Worm (Caenorhabditis elegans): Measurements from ENCODE around the gene rpn-7.

rpn-7 gene

ce11 chrIV:9319080-9319479 is 2.6 kb downstream of the rpn-7 start, which contains the start of the genes F49C12.11 and nemt-1:
TSS of gene F49C12.11 (plus strand) at chrIV:9319380.
TSS of gene nemt-1 (minus strand) at chrIV:9319439.
- TF ChIP-seq hnd-1 (tag; optimal IDR thresholded peaks at IDR 0.05): no peak
- TF ChIP-seq ets-7 (tag; optimal IDR thresholded peaks at IDR 0.05): no peak
- TF ChIP-seq ama-1 (optimal IDR thresholded peaks at IDR 0.05): no peak
- no peak for TF ChIP-seq tbx-11 (GFP tag; IDR thresholded peaks at IDR 0.05)
- TF ChIP-seq ceh-13 (GFP tag; optimal IDR thresholded peaks at IDR 0.05): no peak
- TF ChIP-seq hmbx-1 (tag; optimal IDR thresholded peaks at IDR 0.05): no peak
- TF ChIP-seq tbx-37 (GFP tag; conservative IDR thresholded peaks at IDR 0.05): no peak
- TF ChIP-seq pes-1 (GFP tag; IDR thresholded peaks at IDR 0.05): no peak
- TF ChIP-seq hmg-4 (GFP tag; optimal IDR thresholded peaks at IDR 0.05): no peak
- TF ChIP-seq ceh-36 (tag; optimal IDR thresholded peaks at IDR 0.05): no peak
- no peak for TF ChIP-seq scrt-1 (GFP tag; IDR thresholded peaks at IDR 0.05)
- no peak for TF ChIP-seq B0310.2 (tag; optimal IDR thresholded peaks at IDR 0.05)
- no peak for TF ChIP-seq aly-1 (tag; optimal IDR thresholded peaks at IDR 0.05)
- no peak for TF ChIP-seq F13C5.2 (tag; optimal IDR thresholded peaks at IDR 0.05)

ce11 chrIV:9320023-9320422 is 3.6 kb downstream of the rpn-7 start:
- TF ChIP-seq flt-1 (GFP tag; IDR thresholded peaks at IDR 0.05) (no peak), tbx-37 (GFP tag; conservative IDR thresholded peaks at IDR 0.05) (no peak), tbx-11 (GFP tag; IDR thresholded peaks at IDR 0.05) (no peak), ceh-13 (GFP tag; optimal IDR thresholded peaks at IDR 0.05) (no peak), B0310.2 (tag; optimal IDR thresholded peaks at IDR 0.05) (no peak)

- TF ChIP-seq tbx-11 (GFP tag; IDR thresholded peaks at IDR 0.05): no peak
- TF ChIP-seq ceh-36 (tag; optimal IDR thresholded peaks at IDR 0.05): no peak
- no peak for TF ChIP-seq tra-4 (tag; optimal IDR thresholded peaks at IDR 0.05)
- TF ChIP-seq ceh-13 (GFP tag; optimal IDR thresholded peaks at IDR 0.05): no peak
- TF ChIP-seq ama-1 (optimal IDR thresholded peaks at IDR 0.05): no peak
- TF ChIP-seq hnd-1 (tag; optimal IDR thresholded peaks at IDR 0.05): no peak
- TF ChIP-seq hmbx-1 (tag; optimal IDR thresholded peaks at IDR 0.05): no peak
- TF ChIP-seq aly-1 (tag; optimal IDR thresholded peaks at IDR 0.05): no peak
- TF ChIP-seq scrt-1 (GFP tag; IDR thresholded peaks at IDR 0.05): no peak
- no peak for TF ChIP-seq B0310.2 (tag; optimal IDR thresholded peaks at IDR 0.05)
- no peak for TF ChIP-seq ets-7 (tag; optimal IDR thresholded peaks at IDR 0.05)
- TF ChIP-seq sea-1 (GFP tag; conservative IDR thresholded peaks at IDR 0.05): no peak
- TF ChIP-seq pes-1 (GFP tag; IDR thresholded peaks at IDR 0.05): no peak
- TF ChIP-seq tbx-37 (GFP tag; conservative IDR thresholded peaks at IDR 0.05): no peak
- TF ChIP-seq hmg-4 (GFP tag; optimal IDR thresholded peaks at IDR 0.05): no peak
- TF ChIP-seq F13C5.2 (tag; optimal IDR thresholded peaks at IDR 0.05): no peak
- no peak for TF ChIP-seq flt-1 (GFP tag; IDR thresholded peaks at IDR 0.05)
Measured at ce11 chrIV:9321039-9321851, 4.8 kb downstream of the rpn-7 start, which contains the start of the genes F49C12.12 and vha-17. TSS of gene F49C12.12 (minus strand) at chrIV:9321089. TSS of gene vha-17 (plus strand) at chrIV:9321801.

- no peak for TF ChIP-seq scrt-1 (GFP tag; IDR thresholded peaks at IDR 0.05)
- no peak for TF ChIP-seq hmbx-1 (tag; optimal IDR thresholded peaks at IDR 0.05)
- no peak for TF ChIP-seq ceh-13 (GFP tag; optimal IDR thresholded peaks at IDR 0.05)
- TF ChIP-seq aly-1 (tag; optimal IDR thresholded peaks at IDR 0.05): no peak
- no peak for TF ChIP-seq sea-1 (GFP tag; conservative IDR thresholded peaks at IDR 0.05)
- TF ChIP-seq hnd-1 (tag; optimal IDR thresholded peaks at IDR 0.05): no peak
- TF ChIP-seq B0310.2 (tag; optimal IDR thresholded peaks at IDR 0.05): no peak
- no peak for TF ChIP-seq F13C5.2 (tag; optimal IDR thresholded peaks at IDR 0.05)
- TF ChIP-seq ets-7 (tag; optimal IDR thresholded peaks at IDR 0.05): no peak
- TF ChIP-seq tbx-11 (GFP tag; IDR thresholded peaks at IDR 0.05): no peak
- TF ChIP-seq hmg-4 (GFP tag; optimal IDR thresholded peaks at IDR 0.05): no peak
Measured at ce11 chrIV:9322489-9322888, 6.1 kb downstream of the rpn-7 start.

ce11 chrIV:9323989-9324506 is 7.6 kb downstream of the rpn-7 start, which contains the start of the genes nspg-11 and F49C12.15:
TSS of gene nspg-11 (minus strand) at chrIV:9324089.
TSS of gene F49C12.15 (plus strand) at chrIV:9324456.
- TF ChIP-seq tbx-11 (GFP tag; IDR thresholded peaks at IDR 0.05) (no peak), hmg-4 (GFP tag; optimal IDR thresholded peaks at IDR 0.05) (no peak)

- TF ChIP-seq hmbx-1 (tag; optimal IDR thresholded peaks at IDR 0.05) (no peak), tra-4 (tag; optimal IDR thresholded peaks at IDR 0.05) (no peak), tbx-11 (GFP tag; IDR thresholded peaks at IDR 0.05) (no peak), hnd-1 (tag; optimal IDR thresholded peaks at IDR 0.05) (no peak), flt-1 (GFP tag; IDR thresholded peaks at IDR 0.05) (no peak), ama-1 (optimal IDR thresholded peaks at IDR 0.05) (no peak), B0310.2 (tag; optimal IDR thresholded peaks at IDR 0.05) (no peak), tbx-37 (GFP tag; conservative IDR thresholded peaks at IDR 0.05) (no peak)
Measured at ce11 chrIV:9327706-9328105, 11.3 kb downstream of the rpn-7 start, which contains the start of gene clec-183. TSS of gene clec-183 (plus strand) at chrIV:9328006.

ce11 chrIV:9330755-9331154 is 14.3 kb downstream of the rpn-7 start, which contains the start of gene nspg-7.1:
TSS of gene nspg-7.1 (minus strand) at chrIV:9330855.
- no peak for TF ChIP-seq ceh-36 (tag; optimal IDR thresholded peaks at IDR 0.05)
- TF ChIP-seq ama-1 (optimal IDR thresholded peaks at IDR 0.05): no peak
- TF ChIP-seq aly-1 (tag; optimal IDR thresholded peaks at IDR 0.05): no peak
- TF ChIP-seq tbx-37 (GFP tag; conservative IDR thresholded peaks at IDR 0.05): no peak
- TF ChIP-seq B0310.2 (tag; optimal IDR thresholded peaks at IDR 0.05): no peak
- TF ChIP-seq hmbx-1 (tag; optimal IDR thresholded peaks at IDR 0.05): no peak

- TF ChIP-seq scrt-1 (GFP tag; IDR thresholded peaks at IDR 0.05): no peak
- TF ChIP-seq ceh-13 (GFP tag; optimal IDR thresholded peaks at IDR 0.05): no peak
- TF ChIP-seq hmbx-1 (tag; optimal IDR thresholded peaks at IDR 0.05): no peak
- no peak for TF ChIP-seq sea-1 (GFP tag; conservative IDR thresholded peaks at IDR 0.05)
- TF ChIP-seq tbx-11 (GFP tag; IDR thresholded peaks at IDR 0.05): no peak
- TF ChIP-seq tbx-37 (GFP tag; conservative IDR thresholded peaks at IDR 0.05): no peak
- no peak for TF ChIP-seq ets-7 (tag; optimal IDR thresholded peaks at IDR 0.05)
Measured at ce11 chrIV:9333007-9333406, 16.6 kb downstream of the rpn-7 start.

Data from whole organism, early embryonic.